Fruit fly (Drosophila melanogaster) whole organism, adult: ENCODE results near the gene CG8578.

ENCODE experiments used
- CG11617 ChIP-seq: fragments of 200-800 bp; sonication (Bioruptor generic); optimal IDR thresholded peaks from 2 replicates; lab custom pipeline; 2017; ENCODE audit warnings: mild to moderate bottlenecking, missing biosample characterization, missing genetic modification reagents, missing genetic modification characterization
- CG14711 ChIP-seq: fragments of 200-800 bp; sonication (Bioruptor generic); optimal IDR thresholded peaks from 2 replicates; lab custom pipeline; 2018; ENCODE audit warnings: missing biosample characterization, mild to moderate bottlenecking, missing genetic modification characterization, moderate library complexity
- CG1620 ChIP-seq: fragments of 200-800 bp; sonication (Bioruptor generic); optimal IDR thresholded peaks from 2 replicates; lab custom pipeline; 2016; ENCODE audit warnings: missing biosample characterization, missing genetic modification characterization
- CG33017 ChIP-seq: fragments of 200-800 bp; sonication (Bioruptor generic); optimal IDR thresholded peaks from 2 replicates; lab custom pipeline; 2018; ENCODE audit warnings: missing biosample characterization, mild to moderate bottlenecking, missing genetic modification characterization, moderate library complexity
- CG5204 ChIP-seq: fragments of 200-800 bp; sonication (Bioruptor generic); optimal IDR thresholded peaks from 2 replicates; lab custom pipeline; 2016; ENCODE audit warnings: missing biosample characterization, missing genetic modification characterization
- Hr96 ChIP-seq: fragments of 200-800 bp; sonication (Bioruptor generic); optimal IDR thresholded peaks from 2 replicates; lab custom pipeline; 2016; ENCODE audit warnings: missing biosample characterization, missing genetic modification characterization
- bab1 ChIP-seq: fragments of 200-800 bp; sonication (Bioruptor generic); optimal IDR thresholded peaks from 3 replicates; lab custom pipeline; 2019; ENCODE audit warnings: missing biosample characterization, mild to moderate bottlenecking, missing genetic modification characterization, moderate library complexity
- cnc ChIP-seq, 2 experiments: fragments of >200 bp; optimal IDR thresholded peaks; 2 replicates each; lab custom pipeline; 2017
- kay ChIP-seq: fragments of 200-800 bp; sonication (Bioruptor generic); peaks from one replicate; lab custom pipeline; 2016; ENCODE audit warnings: missing biosample characterization, missing genetic modification characterization, borderline replicate concordance
- ovo ChIP-seq: fragments of 200-800 bp; sonication (Bioruptor generic); optimal IDR thresholded peaks from 2 replicates; lab custom pipeline; 2016; ENCODE audit warnings: missing biosample characterization, missing genetic modification characterization
- toe ChIP-seq: fragments of 200-800 bp; sonication (Bioruptor generic); optimal IDR thresholded peaks from 2 replicates; lab custom pipeline; 2016; ENCODE audit warnings: missing biosample characterization, missing genetic modification characterization

DNA sequence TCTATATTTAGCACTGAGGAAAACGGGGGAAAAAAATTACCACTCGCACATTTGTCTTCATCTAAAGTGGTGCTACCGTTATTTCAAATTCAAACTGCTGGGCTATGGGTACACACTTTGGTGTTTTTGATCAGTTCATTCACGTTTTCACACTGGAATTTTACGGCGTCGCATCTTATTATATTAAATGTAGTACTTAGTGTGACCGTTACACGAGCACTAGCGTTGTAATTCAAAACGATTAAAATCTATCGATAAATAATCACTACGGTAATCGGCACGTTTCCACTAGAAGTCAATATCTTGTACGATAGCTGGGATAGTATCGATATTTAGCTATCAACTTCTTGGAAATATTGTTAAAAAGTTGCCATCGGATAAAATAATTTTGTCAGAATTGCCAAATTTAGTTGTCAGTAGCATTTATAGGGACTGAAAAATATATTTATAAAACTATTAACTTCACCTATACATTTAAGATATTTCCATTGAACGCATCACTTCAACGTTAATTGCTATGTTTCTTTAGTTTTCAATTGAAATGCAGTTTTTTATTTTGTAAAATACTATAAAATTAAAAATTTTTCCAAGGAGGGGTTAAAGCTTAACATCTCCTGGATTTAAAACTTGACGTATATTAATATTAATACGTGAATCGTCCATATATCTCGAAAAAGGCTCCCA, 13.5 kb downstream of the CG8578 start, which contains the start of the genes CG46440 and Myb:
- peak; percentile 17 for TF ChIP-seq bab1 (GFP tag; lab: Kevin White, UChicago)
- no peak for TF ChIP-seq toe (GFP tag; lab: Kevin White, UChicago)
- TF ChIP-seq CG14711, result peak; percentile 17
- no peak for TF ChIP-seq CG5204
- TF ChIP-seq cnc (optimal IDR thresholded peaks at IDR 0.05; lab: Kevin White, UChicago), result no peak
- TF ChIP-seq kay, result no peak
- no peak for TF ChIP-seq CG11617 (GFP tag; lab: Kevin White, UChicago)
- TF ChIP-seq Hr96, result no peak
- no peak for TF ChIP-seq ovo (GFP tag; lab: Kevin White, UChicago)
- no peak for TF ChIP-seq CG1620 (GFP tag; lab: Kevin White, UChicago)
- no peak for TF ChIP-seq CG33017
